Worm (Caenorhabditis elegans): Measurements from ENCODE around the gene ZK856.18.

Gene ZK856.18

ce11 chrV:10154698-10155097, 31.1 kb downstream of the ZK856.18 start, which contains the start of gene srsx-29:
Gene srsx-29 (plus strand): TSS chrV:10154998.
- no peak for TF ChIP-seq daf-12 (tag; optimal IDR thresholded peaks at IDR 0.05)

- TF ChIP-seq nhr-28 (tag; optimal IDR thresholded peaks at IDR 0.05) (no peak), skn-1 (tag; optimal IDR thresholded peaks at IDR 0.05) (no peak), daf-12 (tag; optimal IDR thresholded peaks at IDR 0.05) (no peak), nhr-43 (tag; optimal IDR thresholded peaks at IDR 0.05; ENCODE audit: poor library complexity, severe bottlenecking) (no peak), elt-1 (tag; optimal IDR thresholded peaks at IDR 0.05) (no peak), ama-1 (optimal IDR thresholded peaks at IDR 0.05) (no peak), fkh-2 (tag; optimal IDR thresholded peaks at IDR 0.05) (no peak), nhr-67 (tag; optimal IDR thresholded peaks at IDR 0.05) (no peak), nhr-12 (tag; optimal IDR thresholded peaks at IDR 0.05) (no peak), R02D3.7 (tag; optimal IDR thresholded peaks at IDR 0.05) (no peak), mdl-1 (tag; optimal IDR thresholded peaks at IDR 0.05) (no peak), egl-5 (tag; optimal IDR thresholded peaks at IDR 0.05) (no peak), lsy-12 (tag; optimal IDR thresholded peaks at IDR 0.05) (no peak)
Measured at ce11 chrV:10153076-10153475, 32.7 kb downstream of the ZK856.18 start.

- TF ChIP-seq lin-15B (tag; optimal IDR thresholded peaks at IDR 0.05) (no peak), sea-2 (GFP tag; optimal IDR thresholded peaks at IDR 0.05) (no peak), elt-2 (tag; optimal IDR thresholded peaks at IDR 0.05) (no peak), pha-4 (tag; optimal IDR thresholded peaks at IDR 0.05) (no peak)
Measured at ce11 chrV:10152278-10152677, 33.5 kb downstream of the ZK856.18 start, which contains the start of gene srsx-28. Gene srsx-28 (plus strand): TSS chrV:10152578.

ce11 chrV:10149728-10150127, 36.1 kb downstream of the ZK856.18 start, which contains the start of gene srsx-27:
Gene srsx-27 (plus strand): TSS chrV:10150028.
- no peak for TF ChIP-seq elt-3 (tag; optimal IDR thresholded peaks at IDR 0.05)
- no peak for TF ChIP-seq egl-5 (tag; optimal IDR thresholded peaks at IDR 0.05)
- no peak for TF ChIP-seq ztf-4 (tag; optimal IDR thresholded peaks at IDR 0.05)
- TF ChIP-seq nhr-67 (tag; optimal IDR thresholded peaks at IDR 0.05), result no peak
- no peak for TF ChIP-seq lin-39 (tag; optimal IDR thresholded peaks at IDR 0.05)
- no peak for TF ChIP-seq zag-1 (tag; optimal IDR thresholded peaks at IDR 0.05)
- TF ChIP-seq fos-1 (tag; optimal IDR thresholded peaks at IDR 0.05), result no peak
- no peak for TF ChIP-seq ceh-9 (tag; optimal IDR thresholded peaks at IDR 0.05)
- no peak for TF ChIP-seq egl-27 (tag; optimal IDR thresholded peaks at IDR 0.05)
- no peak for TF ChIP-seq nfya-1 (tag; optimal IDR thresholded peaks at IDR 0.05; ENCODE audit: insufficient read depth)
- no peak for TF ChIP-seq unc-62 (GFP tag; optimal IDR thresholded peaks at IDR 0.05)
- no peak for TF ChIP-seq skn-1 (tag; optimal IDR thresholded peaks at IDR 0.05)
- no peak for TF ChIP-seq ZK546.5 (tag; optimal IDR thresholded peaks at IDR 0.05)
- TF ChIP-seq mml-1 (tag; optimal IDR thresholded peaks at IDR 0.05), result no peak
- no peak for TF ChIP-seq nhr-25 (tag; optimal IDR thresholded peaks at IDR 0.05)
- no peak for TF ChIP-seq nhr-23 (tag; optimal IDR thresholded peaks at IDR 0.05)
- no peak for TF ChIP-seq nhr-28 (tag; optimal IDR thresholded peaks at IDR 0.05)

ce11 chrV:10148352-10148751, 37.5 kb downstream of the ZK856.18 start, which contains the start of gene srsx-26:
Gene srsx-26 (plus strand): TSS chrV:10148652.
- TF ChIP-seq fkh-2 (tag; optimal IDR thresholded peaks at IDR 0.05) (no peak), nhr-23 (tag; optimal IDR thresholded peaks at IDR 0.05) (no peak), skn-1 (tag; optimal IDR thresholded peaks at IDR 0.05) (no peak), lin-15B (tag; optimal IDR thresholded peaks at IDR 0.05) (no peak), ZK546.5 (tag; optimal IDR thresholded peaks at IDR 0.05) (no peak), nhr-43 (tag; optimal IDR thresholded peaks at IDR 0.05; ENCODE audit: poor library complexity, severe bottlenecking) (no peak), zag-1 (tag; optimal IDR thresholded peaks at IDR 0.05) (no peak), ama-1 (optimal IDR thresholded peaks at IDR 0.05) (no peak), elt-3 (tag; optimal IDR thresholded peaks at IDR 0.05) (no peak)

ce11 chrV:10146787-10147186, 39.0 kb downstream of the ZK856.18 start:
- TF ChIP-seq nfya-1 (tag; optimal IDR thresholded peaks at IDR 0.05; ENCODE audit: insufficient read depth), result peak; percentile 29
- no peak for TF ChIP-seq nhr-11 (tag; optimal IDR thresholded peaks at IDR 0.05)
- TF ChIP-seq egl-5 (tag; optimal IDR thresholded peaks at IDR 0.05), result peak; percentile 81

All from whole organism, L3 larva.